Fruit fly (Drosophila melanogaster) whole organism, embryonic: Measurements from ENCODE around the gene CG7011.

Experiments used
- Abd-B ChIP-seq: fragments of 200-800 bp; sonication (Bioruptor generic); optimal IDR thresholded peaks from 2 replicates; lab custom pipeline; 2018; ENCODE audit warnings: missing biosample characterization, mild to moderate bottlenecking, missing genetic modification characterization, moderate library complexity
- CG10267 ChIP-seq: fragments of 200-800 bp; sonication (Bioruptor generic); optimal IDR thresholded peaks from 2 replicates; lab custom pipeline; 2018; ENCODE audit warnings: missing biosample characterization, mild to moderate bottlenecking, missing genetic modification characterization, moderate library complexity
- CG12071 ChIP-seq: fragments of 200-800 bp; sonication (Bioruptor generic); optimal IDR thresholded peaks from 3 replicates; lab custom pipeline; 2018; ENCODE audit warnings: missing biosample characterization, mild to moderate bottlenecking, missing genetic modification characterization
- CG1832 ChIP-seq: fragments of 200-800 bp; sonication (Bioruptor generic); optimal IDR thresholded peaks from 2 replicates; lab custom pipeline; 2017; ENCODE audit warnings: missing biosample characterization, mild to moderate bottlenecking, missing genetic modification characterization, inconsistent platforms
- NfI ChIP-seq: fragments of 200-800 bp; sonication (Bioruptor generic); optimal IDR thresholded peaks from 3 replicates; lab custom pipeline; 2018; ENCODE audit warnings: missing biosample characterization, mild to moderate bottlenecking, missing genetic modification characterization, moderate library complexity
- Trl ChIP-seq, 3 experiments: fragments of >200 bp in 2 of 3; fragments of 200-800 bp in 1 of 3; sonication (Bioruptor generic) in 1 of 3; optimal IDR thresholded peaks; 2 replicates in 1 of 3; 3 replicates in 2 of 3; lab custom pipeline; 2016 to 2017; ENCODE audit warnings: missing biosample characterization in 1 of 3, missing genetic modification characterization in 1 of 3
- bigmax ChIP-seq: fragments of 200-800 bp; sonication (Bioruptor generic); optimal IDR thresholded peaks from 2 replicates; lab custom pipeline; 2018; ENCODE audit warnings: missing biosample characterization, mild to moderate bottlenecking, missing genetic modification characterization
- chif ChIP-seq, 2 experiments: fragments of 200-800 bp; sonication (Bioruptor generic); optimal IDR thresholded peaks; 3 replicates each; lab custom pipeline; 2016; ENCODE audit warnings: missing biosample characterization in 2 of 2, missing genetic modification characterization in 2 of 2
- sd ChIP-seq: fragments of 200-800 bp; sonication (Bioruptor generic); optimal IDR thresholded peaks from 3 replicates; lab custom pipeline; 2018; ENCODE audit warnings: missing biosample characterization, mild to moderate bottlenecking, missing genetic modification characterization, moderate library complexity
- trem ChIP-seq: fragments of 200-800 bp; optimal IDR thresholded peaks from 3 replicates; lab custom pipeline; 2019; ENCODE audit warnings: missing biosample characterization, mild to moderate bottlenecking, missing genetic modification characterization, moderate library complexity

DNA sequence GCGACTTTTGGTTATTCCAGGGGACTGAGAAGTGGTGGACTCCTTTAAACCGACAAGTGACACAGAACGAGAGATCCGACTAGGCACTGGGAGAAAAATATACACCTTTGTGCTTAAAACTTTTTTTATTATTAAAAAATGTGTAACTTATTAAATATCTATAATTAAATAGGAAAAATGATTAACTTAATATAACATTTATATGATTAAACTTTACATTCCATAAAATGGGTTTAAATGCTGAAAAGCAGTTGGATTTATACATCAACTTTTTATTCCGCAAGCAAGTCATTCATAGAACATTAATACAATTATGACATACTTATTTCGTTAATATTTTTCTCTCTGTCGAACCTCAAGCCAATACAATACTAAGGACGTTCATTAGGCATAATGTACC lies 10.7 kb upstream of the CG7011 start:
- TF ChIP-seq Trl (optimal IDR thresholded peaks at IDR 0.05; lab: Kevin White, UChicago) = no peak
- TF ChIP-seq Trl (GFP tag; optimal IDR thresholded peaks at IDR 0.05; lab: Kevin White, UChicago) = no peak
- TF ChIP-seq trem (tag; lab: Kevin White, UChicago) = peak; percentile 5
- TF ChIP-seq Abd-B (GFP tag; lab: Kevin White, UChicago) = no peak
- no peak for TF ChIP-seq sd (tag; lab: Kevin White, UChicago)
- TF ChIP-seq CG1832 (GFP tag; lab: Kevin White, UChicago) = no peak
- peak; percentile 2 for TF ChIP-seq CG10267 (tag; lab: Kevin White, UChicago)
- no peak for TF ChIP-seq chif (GFP tag; optimal IDR thresholded peaks at IDR 0.05; lab: Kevin White, UChicago)
- no peak for TF ChIP-seq NfI
- no peak for TF ChIP-seq bigmax (GFP tag; lab: Kevin White, UChicago)
- TF ChIP-seq CG12071 (GFP tag; lab: Kevin White, UChicago) = no peak
